Worm (Caenorhabditis elegans) whole organism, midembryonic: Measurements from ENCODE around the gene fbxb-20.
"Not testable (repeated sequence)": the region's sequence is repeated elsewhere in the genome, so short reads cannot be mapped to it uniquely, and the experiment has no call there.

Experiments used
- T22C8.4 ChIP-seq: fragments of 200-800 bp; sonication (Bioruptor generic); IDR thresholded peaks from 2 replicates; pipeline ENCODE4 v1.3.6; 2022; ENCODE audit warnings: missing genetic modification characterization, missing compliant biosample characterization
- cog-1 ChIP-seq: sonication (generic microtip); optimal IDR thresholded peaks from 2 replicates; lab custom pipeline; 2016; ENCODE audit warnings: missing genetic modification characterization, missing compliant biosample characterization
- flt-1 ChIP-seq: fragments of 200-800 bp; sonication (Bioruptor generic); IDR thresholded peaks from 2 replicates; pipeline ENCODE4 v1.3.6; 2022; ENCODE audit warnings: missing genetic modification characterization, missing compliant biosample characterization
- klf-2 ChIP-seq: fragments of 200-800 bp; sonication (Bioruptor generic); conservative IDR thresholded peaks from 2 replicates; pipeline ENCODE4 v1.3.6; 2022; ENCODE audit warnings: missing genetic modification reagents, missing genetic modification characterization, missing compliant biosample characterization
- med-1 ChIP-seq: sonication (generic microtip); optimal IDR thresholded peaks from 2 replicates; lab custom pipeline; 2017; ENCODE audit warnings: missing genetic modification characterization, mild to moderate bottlenecking, missing compliant biosample characterization, antibody characterized with exemption, missing genetic modification reagents; ENCODE audit not compliant: insufficient read depth
- ref-1 ChIP-seq: fragments of 200-800 bp; sonication (Bioruptor generic); conservative IDR thresholded peaks from 2 replicates; pipeline ENCODE4 v1.3.6; 2022; ENCODE audit warnings: missing genetic modification reagents, missing genetic modification characterization, missing compliant biosample characterization
- tab-1 ChIP-seq: fragments of 200-800 bp; sonication (Bioruptor generic); IDR thresholded peaks from 2 replicates; pipeline ENCODE4 v1.3.6; 2022; ENCODE audit warnings: missing genetic modification characterization, missing compliant biosample characterization
- ztf-29 ChIP-seq: fragments of 200-800 bp; sonication (Bioruptor generic); IDR thresholded peaks from 2 replicates; pipeline ENCODE4 v1.3.6; 2022; ENCODE audit warnings: missing genetic modification reagents, missing genetic modification characterization, missing compliant biosample characterization

ce11 chrII:1660888-1661287 is 10.5 kb upstream of the fbxb-20 start, which contains the start of gene ZC204.13:
- TF ChIP-seq T22C8.4 (GFP tag; lab: Robert Waterston, UW); klf-2 (GFP tag; lab: Robert Waterston, UW); ztf-29 (GFP tag; lab: Robert Waterston, UW); med-1 (GFP tag; lab: Kevin White, UChicago); flt-1; tab-1; ref-1 (GFP tag; lab: Robert Waterston, UW); cog-1 (tag; lab: Kevin White, UChicago): not testable (repeated sequence)
